Fruit fly (Drosophila melanogaster) whole organism, embryonic: ENCODE results near the gene DnaJ-H.

Experiments used
- Abd-B ChIP-seq: fragments of 200-800 bp; sonication (Bioruptor generic); optimal IDR thresholded peaks from 2 replicates; lab custom pipeline; 2018; ENCODE audit warnings: missing biosample characterization, mild to moderate bottlenecking, missing genetic modification characterization, moderate library complexity
- Atf6 ChIP-seq: fragments of 200-800 bp; sonication (Bioruptor generic); IDR thresholded peaks from 2 replicates; pipeline ENCODE4 v1.3.6; 2022; ENCODE audit warnings: missing biosample characterization, missing genetic modification characterization
- B-H1 ChIP-seq: fragments of 200-800 bp; sonication (Bioruptor generic); IDR thresholded peaks from 3 replicates; pipeline ENCODE4 v1.3.6; 2022; ENCODE audit warnings: missing biosample characterization, missing genetic modification characterization
- Bdp1 ChIP-seq: fragments of 200-800 bp; sonication (Bioruptor generic); optimal IDR thresholded peaks from 3 replicates; lab custom pipeline; 2016; ENCODE audit warnings: missing biosample characterization, missing genetic modification characterization
- C15 ChIP-seq: fragments of 200-800 bp; sonication (Bioruptor generic); IDR thresholded peaks from 3 replicates; pipeline ENCODE4 v1.3.6; 2022; ENCODE audit warnings: missing biosample characterization, missing genetic modification characterization
- CG10274 ChIP-seq: fragments of 200-800 bp; sonication (Bioruptor generic); optimal IDR thresholded peaks from 3 replicates; lab custom pipeline; 2017; ENCODE audit warnings: missing biosample characterization, mild to moderate bottlenecking, missing genetic modification characterization
- CG10366 ChIP-seq: fragments of 200-800 bp; sonication (Bioruptor generic); IDR thresholded peaks from 2 replicates; pipeline ENCODE4 v1.3.6; 2022; ENCODE audit warnings: missing biosample characterization, missing genetic modification characterization
- CG11696 ChIP-seq: fragments of 200-800 bp; sonication (Bioruptor generic); IDR thresholded peaks from 2 replicates; pipeline ENCODE4 v1.3.6; 2022; ENCODE audit warnings: missing biosample characterization, missing genetic modification characterization
- CG12155 ChIP-seq: fragments of 200-800 bp; sonication (Bioruptor generic); optimal IDR thresholded peaks from 3 replicates; lab custom pipeline; 2016; ENCODE audit warnings: missing biosample characterization, missing genetic modification characterization
- CG13123 ChIP-seq: fragments of 200-800 bp; sonication (Bioruptor generic); optimal IDR thresholded peaks from 2 replicates; lab custom pipeline; 2016; ENCODE audit warnings: missing biosample characterization, missing genetic modification characterization
- CG14441 ChIP-seq: fragments of 200-800 bp; sonication (Bioruptor generic); IDR thresholded peaks from 2 replicates; pipeline ENCODE4 v1.3.6; 2022; ENCODE audit warnings: missing biosample characterization, missing genetic modification characterization
- CG14710 ChIP-seq: fragments of 200-800 bp; sonication (Bioruptor generic); optimal IDR thresholded peaks from 3 replicates; lab custom pipeline; 2019; ENCODE audit warnings: missing biosample characterization, mild to moderate bottlenecking, missing genetic modification characterization, moderate library complexity
- CG17186 ChIP-seq: fragments of 200-800 bp; sonication (Bioruptor generic); optimal IDR thresholded peaks from 3 replicates; lab custom pipeline; 2017; ENCODE audit warnings: missing biosample characterization, missing genetic modification reagents, missing genetic modification characterization
- CG17568 ChIP-seq: fragments of 200-800 bp; sonication (Bioruptor generic); optimal IDR thresholded peaks from 2 replicates; lab custom pipeline; 2018; ENCODE audit warnings: missing biosample characterization, mild to moderate bottlenecking, missing genetic modification characterization, moderate library complexity
- CG34224 ChIP-seq: fragments of 200-800 bp; sonication (Bioruptor generic); IDR thresholded peaks from 3 replicates; pipeline ENCODE4 v1.3.6; 2022; ENCODE audit warnings: missing biosample characterization, missing genetic modification characterization; ENCODE audit not compliant: partially characterized antibody
- CG4282 ChIP-seq: fragments of 200-800 bp; sonication (Bioruptor generic); optimal IDR thresholded peaks from 2 replicates; lab custom pipeline; 2016; ENCODE audit warnings: missing biosample characterization, missing genetic modification characterization
- CG6254 ChIP-seq: fragments of 200-800 bp; sonication (Bioruptor generic); optimal IDR thresholded peaks from 3 replicates; lab custom pipeline; 2017; ENCODE audit warnings: mild to moderate bottlenecking, missing biosample characterization, missing genetic modification reagents, missing genetic modification characterization
- CG7271 ChIP-seq: fragments of 200-800 bp; sonication (Bioruptor generic); optimal IDR thresholded peaks from 2 replicates; lab custom pipeline; 2018; ENCODE audit warnings: missing biosample characterization, mild to moderate bottlenecking, missing genetic modification characterization, moderate library complexity
- CG7839 ChIP-seq: fragments of 200-800 bp; sonication (Bioruptor generic); optimal IDR thresholded peaks from 3 replicates; lab custom pipeline; 2018; ENCODE audit warnings: missing biosample characterization, mild to moderate bottlenecking, missing genetic modification characterization, moderate library complexity
- CG8281 ChIP-seq: fragments of 200-800 bp; sonication (Bioruptor generic); optimal IDR thresholded peaks from 2 replicates; lab custom pipeline; 2018; ENCODE audit warnings: missing biosample characterization, mild to moderate bottlenecking, missing genetic modification characterization, moderate library complexity
- CG9817 ChIP-seq: fragments of 200-800 bp; sonication (Bioruptor generic); optimal IDR thresholded peaks from 2 replicates; lab custom pipeline; 2018; ENCODE audit warnings: missing biosample characterization, mild to moderate bottlenecking, missing genetic modification characterization, moderate library complexity
- CHES-1-like ChIP-seq: fragments of 200-800 bp; sonication (Bioruptor generic); optimal IDR thresholded peaks from 2 replicates; lab custom pipeline; 2016; ENCODE audit warnings: missing biosample characterization, missing genetic modification characterization
- Deaf1 ChIP-seq: fragments of 200-800 bp; optimal IDR thresholded peaks from 3 replicates; lab custom pipeline; 2019; ENCODE audit warnings: missing biosample characterization, mild to moderate bottlenecking, missing genetic modification characterization, moderate library complexity
- Drgx ChIP-seq: fragments of 200-800 bp; sonication (Bioruptor generic); IDR thresholded peaks from 2 replicates; pipeline ENCODE4 v1.3.6; 2022; ENCODE audit warnings: missing biosample characterization, missing genetic modification characterization
- Gug ChIP-seq: fragments of 200-800 bp; sonication (Bioruptor generic); IDR thresholded peaks from 4 replicates; pipeline ENCODE4 v1.3.6; 2022; ENCODE audit warnings: missing biosample characterization, missing genetic modification characterization
- H2.0 ChIP-seq: fragments of 200-800 bp; sonication (Bioruptor generic); IDR thresholded peaks from 2 replicates; pipeline ENCODE4 v1.3.6; 2022; ENCODE audit warnings: missing biosample characterization, missing genetic modification characterization
- HLH4C ChIP-seq: fragments of 200-800 bp; sonication (Bioruptor generic); IDR thresholded peaks from 3 replicates; pipeline ENCODE4 v1.3.6; 2022; ENCODE audit warnings: missing biosample characterization, missing genetic modification characterization; ENCODE audit not compliant: partially characterized antibody
- Hey ChIP-seq: fragments of 200-800 bp; sonication (Bioruptor generic); optimal IDR thresholded peaks from 3 replicates; lab custom pipeline; 2018; ENCODE audit warnings: missing biosample characterization, mild to moderate bottlenecking, missing genetic modification characterization
- Hr51 ChIP-seq, 2 experiments: fragments of 200-800 bp; sonication (Bioruptor generic); optimal IDR thresholded peaks; 2 replicates in 1 of 2; 3 replicates in 1 of 2; lab custom pipeline; 2016 to 2018; ENCODE audit warnings: missing biosample characterization in 2 of 2, missing genetic modification characterization in 2 of 2, mild to moderate bottlenecking in 1 of 2, moderate library complexity in 1 of 2
- Lpt ChIP-seq: fragments of >200 bp; optimal IDR thresholded peaks from 2 replicates; lab custom pipeline; 2018; ENCODE audit warnings: missing biosample characterization, missing genetic modification characterization
- Max ChIP-seq: fragments of 200-800 bp; sonication (Bioruptor generic); optimal IDR thresholded peaks from 2 replicates; lab custom pipeline; 2016; ENCODE audit warnings: missing biosample characterization, mild to moderate bottlenecking, missing genetic modification characterization
- Med ChIP-seq: fragments of 200-800 bp; sonication (Bioruptor generic); peaks from one replicate; lab custom pipeline; 2016; ENCODE audit warnings: missing biosample characterization, missing genetic modification characterization, mild to moderate bottlenecking, inconsistent platforms, moderate library complexity
- NC2α ChIP-seq: fragments of 200-800 bp; sonication (Bioruptor generic); optimal IDR thresholded peaks from 2 replicates; lab custom pipeline; 2016; ENCODE audit warnings: missing biosample characterization, missing genetic modification characterization
- NC2β ChIP-seq: fragments of 200-800 bp; sonication (Bioruptor generic); optimal IDR thresholded peaks from 2 replicates; lab custom pipeline; 2016; ENCODE audit warnings: missing biosample characterization, missing genetic modification characterization
- NfI ChIP-seq: fragments of 200-800 bp; sonication (Bioruptor generic); optimal IDR thresholded peaks from 3 replicates; lab custom pipeline; 2018; ENCODE audit warnings: missing biosample characterization, mild to moderate bottlenecking, missing genetic modification characterization, moderate library complexity
- Spps ChIP-seq: fragments of 200-800 bp; sonication (Bioruptor generic); optimal IDR thresholded peaks from 2 replicates; lab custom pipeline; 2018; ENCODE audit warnings: missing biosample characterization, mild to moderate bottlenecking, missing genetic modification characterization
- bcd ChIP-seq: fragments of 200-800 bp; sonication (Bioruptor generic); optimal IDR thresholded peaks from 2 replicates; lab custom pipeline; 2017; ENCODE audit warnings: missing biosample characterization, mild to moderate bottlenecking, missing genetic modification characterization
- cas ChIP-seq: fragments of 200-800 bp; sonication (Bioruptor generic); IDR thresholded peaks from 2 replicates; pipeline ENCODE4 v1.3.6; 2022; ENCODE audit warnings: missing biosample characterization, missing genetic modification characterization
- grau ChIP-seq: fragments of 200-800 bp; optimal IDR thresholded peaks from 3 replicates; lab custom pipeline; 2019; ENCODE audit warnings: missing biosample characterization, mild to moderate bottlenecking, missing genetic modification characterization, moderate library complexity
- gsb ChIP-seq: fragments of 200-800 bp; sonication (Bioruptor generic); IDR thresholded peaks from 2 replicates; pipeline ENCODE4 v1.3.6; 2022; ENCODE audit warnings: missing biosample characterization, missing genetic modification characterization
- her ChIP-seq: fragments of 200-800 bp; sonication (Bioruptor generic); optimal IDR thresholded peaks from 2 replicates; lab custom pipeline; 2016; ENCODE audit warnings: missing biosample characterization, missing genetic modification characterization
- inv ChIP-seq: fragments of 200-800 bp; sonication (Bioruptor generic); IDR thresholded peaks from 2 replicates; pipeline ENCODE4 v1.3.6; 2022; ENCODE audit warnings: missing biosample characterization, missing genetic modification characterization; ENCODE audit not compliant: partially characterized antibody
- ken ChIP-seq: fragments of 200-800 bp; sonication (Bioruptor generic); IDR thresholded peaks from 3 replicates; pipeline ENCODE4 v1.3.6; 2022; ENCODE audit warnings: missing biosample characterization, missing genetic modification characterization
- nerfin-2 ChIP-seq: fragments of 200-800 bp; sonication (Bioruptor generic); IDR thresholded peaks from 2 replicates; pipeline ENCODE4 v1.3.6; 2022; ENCODE audit warnings: missing biosample characterization, missing genetic modification characterization; ENCODE audit not compliant: partially characterized antibody
- phol ChIP-seq: fragments of 200-800 bp; sonication (Bioruptor generic); optimal IDR thresholded peaks from 3 replicates; lab custom pipeline; 2018; ENCODE audit warnings: missing biosample characterization, mild to moderate bottlenecking, missing genetic modification characterization, moderate library complexity
- shn ChIP-seq: fragments of 200-800 bp; sonication (Bioruptor generic); optimal IDR thresholded peaks from 3 replicates; lab custom pipeline; 2016; ENCODE audit warnings: missing biosample characterization, missing genetic modification characterization
- tin ChIP-seq: fragments of 200-800 bp; sonication (Bioruptor generic); optimal IDR thresholded peaks from 3 replicates; lab custom pipeline; 2016; ENCODE audit warnings: missing biosample characterization, missing genetic modification characterization
- trem ChIP-seq: fragments of 200-800 bp; optimal IDR thresholded peaks from 3 replicates; lab custom pipeline; 2019; ENCODE audit warnings: missing biosample characterization, mild to moderate bottlenecking, missing genetic modification characterization, moderate library complexity
- usp ChIP-seq: fragments of >200 bp; optimal IDR thresholded peaks from 2 replicates; lab custom pipeline; 2017; ENCODE audit warnings: missing biosample characterization, missing genetic modification characterization
- wor ChIP-seq: fragments of 200-800 bp; sonication (Bioruptor generic); IDR thresholded peaks from 2 replicates; pipeline ENCODE4 v1.3.6; 2022; ENCODE audit warnings: missing biosample characterization, missing genetic modification characterization

The DnaJ-H gene

DNA sequence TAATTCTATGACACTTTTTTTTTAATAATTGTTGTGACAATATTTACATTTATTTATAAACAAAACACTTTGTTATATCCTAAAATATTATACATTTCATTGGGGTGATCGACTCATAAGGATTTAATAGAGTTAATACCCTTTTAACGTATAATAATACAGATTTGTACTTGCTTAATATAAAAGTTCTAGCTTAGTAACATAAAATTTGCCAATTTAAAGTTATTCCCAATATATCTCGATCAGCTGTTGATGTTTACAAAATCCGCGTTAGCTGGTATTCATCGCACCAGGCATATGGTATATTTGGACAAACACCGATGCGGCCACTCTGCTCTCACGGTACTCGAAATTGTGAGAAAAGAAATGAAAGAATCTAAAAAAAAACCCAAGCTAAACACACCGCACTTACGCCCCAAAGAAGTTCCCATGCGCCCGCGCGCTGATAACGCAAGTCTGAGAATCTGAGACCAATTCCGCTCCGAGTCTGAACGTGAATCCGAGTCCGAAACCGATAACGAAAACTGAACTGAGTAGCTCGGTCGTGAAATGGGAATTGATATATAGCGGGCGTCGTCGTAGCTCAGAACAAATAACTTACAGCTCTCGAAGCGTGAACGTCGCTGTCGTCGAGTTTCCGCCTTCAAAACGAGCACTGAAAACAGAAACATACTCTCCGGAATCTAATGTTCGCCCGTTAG is 37.7 kb upstream of the DnaJ-H start, which contains the start of gene Pect (continued):
- TF ChIP-seq CG13123 (no peak), cas (GFP tag; lab: Robert Waterston, UW) (no peak), ken (no peak), NfI (GFP tag; lab: Kevin White, UChicago) (no peak), CHES-1-like (no peak), Gug (no peak), CG14710 (peak; percentile 69), trem (tag; lab: Kevin White, UChicago) (peak; percentile 25), CG8281 (tag; lab: Kevin White, UChicago) (no peak), HLH4C (GFP tag; lab: Robert Waterston, UW) (no peak; the same call in 2 of the 3 replicates), tin (no peak), Hey (tag; lab: Kevin White, UChicago) (no peak), Deaf1 (tag; lab: Kevin White, UChicago) (peak; percentile 95), Abd-B (GFP tag; lab: Kevin White, UChicago) (no peak), shn (GFP tag; lab: Kevin White, UChicago) (no peak), Hr51 (GFP tag; optimal IDR thresholded peaks at IDR 0.05; lab: Kevin White, UChicago) (no peak), CG17568 (no peak), NC2β (GFP tag; lab: Kevin White, UChicago) (peak; percentile 4), bcd (GFP tag; lab: Kevin White, UChicago) (no peak), wor (GFP tag; lab: Robert Waterston, UW) (no peak), CG10366 (GFP tag; lab: Robert Waterston, UW) (no peak), H2.0 (GFP tag; lab: Robert Waterston, UW) (no peak), her (GFP tag; lab: Kevin White, UChicago) (peak; percentile 98), CG7839 (tag; lab: Kevin White, UChicago) (no peak), B-H1 (GFP tag; lab: Robert Waterston, UW) (no peak), CG34224 (GFP tag; lab: Robert Waterston, UW) (peak; percentile 32; the same call in 1 of the 3 replicates), CG4282 (no peak), C15 (GFP tag; lab: Robert Waterston, UW) (no peak), gsb (GFP tag; lab: Robert Waterston, UW) (no peak), CG14441 (GFP tag; lab: Robert Waterston, UW) (no peak), CG10274 (GFP tag; lab: Kevin White, UChicago) (no peak), Spps (tag; lab: Kevin White, UChicago) (no peak), CG12155 (GFP tag; lab: Kevin White, UChicago) (peak; percentile 8), inv (GFP tag; lab: Robert Waterston, UW) (peak; percentile 44; the same call in 1 of the 2 replicates), Med (GFP tag; lab: Kevin White, UChicago) (peak; percentile 79), Lpt (no peak), usp (GFP tag; lab: Kevin White, UChicago) (no peak), Drgx (GFP tag; lab: Robert Waterston, UW) (0 out of 2 replicates have a peak, but pooled peaks have one; percentile 9), nerfin-2 (GFP tag; lab: Robert Waterston, UW) (no peak; the same call in 1 of the 2 replicates), CG17186 (GFP tag; lab: Kevin White, UChicago) (peak; percentile 11), grau (tag; lab: Kevin White, UChicago) (peak; percentile 20), Atf6 (no peak), CG11696 (no peak), NC2α (GFP tag; lab: Kevin White, UChicago) (peak; percentile 8), Max (GFP tag; lab: Kevin White, UChicago) (no peak), CG9817 (tag; lab: Kevin White, UChicago) (peak; percentile 16), CG7271 (tag; lab: Kevin White, UChicago) (no peak), CG6254 (GFP tag; lab: Kevin White, UChicago) (no peak), Bdp1 (GFP tag; lab: Kevin White, UChicago) (no peak), phol (peak; percentile 63)
